Worm (Caenorhabditis elegans) whole organism, L3 larva: ENCODE measurements around the gene mlcd-1.

Source experiments
- R02D3.7 ChIP-seq: fragments of 150-350 bp; optimal IDR thresholded peaks from 2 replicates; lab custom pipeline; 2014; ENCODE audit warnings: missing biosample characterization, missing genetic modification characterization
- ZK546.5 ChIP-seq: sonication (generic microtip); optimal IDR thresholded peaks from 2 replicates; lab custom pipeline; 2017; ENCODE audit warnings: missing biosample characterization, missing genetic modification characterization
- ceh-16 ChIP-seq: sonication (generic microtip); optimal IDR thresholded peaks from 2 replicates; lab custom pipeline; 2017; ENCODE audit warnings: missing biosample characterization, missing genetic modification characterization
- ceh-28 ChIP-seq: fragments of 150-350 bp; optimal IDR thresholded peaks from 2 replicates; lab custom pipeline; 2014; ENCODE audit warnings: missing biosample characterization, missing genetic modification reagents, missing genetic modification characterization
- ceh-82 ChIP-seq: fragments of 150-350 bp; optimal IDR thresholded peaks from 2 replicates; lab custom pipeline; 2014; ENCODE audit warnings: missing biosample characterization, missing genetic modification characterization
- ceh-9 ChIP-seq: sonication (generic microtip); optimal IDR thresholded peaks from 2 replicates; lab custom pipeline; 2018; ENCODE audit warnings: missing biosample characterization, missing genetic modification characterization
- daf-12 ChIP-seq: fragments of 150-350 bp; optimal IDR thresholded peaks from 2 replicates; lab custom pipeline; 2014; ENCODE audit warnings: missing biosample characterization, missing genetic modification reagents, missing genetic modification characterization
- egl-27 ChIP-seq: sonication (generic microtip); optimal IDR thresholded peaks from 4 replicates; lab custom pipeline; 2017; ENCODE audit warnings: missing biosample characterization, missing genetic modification reagents, missing genetic modification characterization
- egl-5 ChIP-seq: fragments of 150-350 bp; optimal IDR thresholded peaks from 2 replicates; lab custom pipeline; 2017; ENCODE audit warnings: missing biosample characterization, missing genetic modification reagents, missing genetic modification characterization, inconsistent platforms
- elt-3 ChIP-seq, 3 experiments: fragments of 150-350 bp in 1 of 3; sonication (generic microtip) in 2 of 3; optimal IDR thresholded peaks; 2 replicates in 2 of 3; 4 replicates in 1 of 3; lab custom pipeline; 2014 to 2017; ENCODE audit warnings: missing biosample characterization in 3 of 3, missing genetic modification characterization in 3 of 3
- eor-1 ChIP-seq, 2 experiments: fragments of 150-350 bp; optimal IDR thresholded peaks; 2 replicates each; lab custom pipeline; 2014 to 2018; ENCODE audit warnings: missing biosample characterization in 2 of 2, missing genetic modification characterization in 2 of 2
- fkh-10 ChIP-seq: sonication (generic microtip); optimal IDR thresholded peaks from 2 replicates; lab custom pipeline; 2017; ENCODE audit warnings: missing biosample characterization, missing genetic modification reagents, missing genetic modification characterization
- fkh-2 ChIP-seq: fragments of 150-350 bp; optimal IDR thresholded peaks from 2 replicates; lab custom pipeline; 2014; ENCODE audit warnings: missing biosample characterization, missing genetic modification reagents, missing genetic modification characterization
- hmg-11 ChIP-seq: sonication (generic microtip); optimal IDR thresholded peaks from 2 replicates; lab custom pipeline; 2016; ENCODE audit warnings: missing genetic modification characterization, missing compliant biosample characterization
- jun-1 ChIP-seq: fragments of 150-350 bp; optimal IDR thresholded peaks from 2 replicates; lab custom pipeline; 2014; ENCODE audit warnings: missing biosample characterization, missing genetic modification reagents, missing genetic modification characterization
- lin-15B ChIP-seq: fragments of 150-350 bp; optimal IDR thresholded peaks from 2 replicates; lab custom pipeline; 2014; ENCODE audit warnings: missing biosample characterization, missing genetic modification characterization
- lin-39 ChIP-seq: fragments of 150-350 bp; optimal IDR thresholded peaks from 2 replicates; lab custom pipeline; 2018; ENCODE audit warnings: missing biosample characterization, missing genetic modification reagents, missing genetic modification characterization
- lsy-12 ChIP-seq: sonication (generic microtip); optimal IDR thresholded peaks from 2 replicates; lab custom pipeline; 2016; ENCODE audit warnings: mild to moderate bottlenecking, missing genetic modification characterization, missing compliant biosample characterization
- mdl-1 ChIP-seq: fragments of 150-350 bp; optimal IDR thresholded peaks from 2 replicates; lab custom pipeline; 2014; ENCODE audit warnings: missing biosample characterization, missing genetic modification characterization
- mml-1 ChIP-seq: fragments of 150-350 bp; sonication (generic microtip); optimal IDR thresholded peaks from 3 replicates; lab custom pipeline; 2014; ENCODE audit warnings: missing biosample characterization, missing genetic modification characterization
- nfya-1 ChIP-seq: sonication (generic microtip); optimal IDR thresholded peaks from 2 replicates; lab custom pipeline; 2017; ENCODE audit warnings: missing genetic modification characterization, mild to moderate bottlenecking, missing compliant biosample characterization, antibody characterized with exemption, moderate library complexity; ENCODE audit not compliant: insufficient read depth
- nhr-11 ChIP-seq: fragments of 150-350 bp; optimal IDR thresholded peaks from 2 replicates; lab custom pipeline; 2014; ENCODE audit warnings: missing biosample characterization, missing genetic modification characterization
- nhr-12 ChIP-seq: fragments of 150-350 bp; optimal IDR thresholded peaks from 2 replicates; lab custom pipeline; 2014; ENCODE audit warnings: missing biosample characterization, missing genetic modification characterization
- nhr-23 ChIP-seq: fragments of 150-350 bp; optimal IDR thresholded peaks from 2 replicates; lab custom pipeline; 2014; ENCODE audit warnings: missing biosample characterization, missing genetic modification reagents, missing genetic modification characterization
- nhr-25 ChIP-seq: sonication (generic microtip); optimal IDR thresholded peaks from 2 replicates; lab custom pipeline; 2017; ENCODE audit warnings: missing biosample characterization, missing genetic modification characterization
- nhr-28 ChIP-seq: fragments of 150-350 bp; optimal IDR thresholded peaks from 2 replicates; lab custom pipeline; 2014; ENCODE audit warnings: missing biosample characterization, missing genetic modification characterization
- nhr-43 ChIP-seq: sonication (generic microtip); optimal IDR thresholded peaks from 2 replicates; lab custom pipeline; 2016; ENCODE audit warnings: mild to moderate bottlenecking, missing genetic modification characterization, missing compliant biosample characterization; ENCODE audit not compliant: poor library complexity, severe bottlenecking
- nhr-67 ChIP-seq: fragments of 150-350 bp; optimal IDR thresholded peaks from 2 replicates; lab custom pipeline; 2014; ENCODE audit warnings: missing biosample characterization, missing genetic modification characterization
- nhr-77 ChIP-seq: fragments of 150-350 bp; optimal IDR thresholded peaks from 2 replicates; lab custom pipeline; 2014; ENCODE audit warnings: missing biosample characterization, missing genetic modification characterization
- pha-4 ChIP-seq: fragments of 150-350 bp; optimal IDR thresholded peaks from 2 replicates; lab custom pipeline; 2014; ENCODE audit warnings: missing biosample characterization, missing genetic modification reagents, missing genetic modification characterization
- pqm-1 ChIP-seq: fragments of 150-350 bp; optimal IDR thresholded peaks from 2 replicates; lab custom pipeline; 2017; ENCODE audit warnings: missing biosample characterization, missing genetic modification characterization, inconsistent platforms
- sea-2 ChIP-seq: fragments of 150-350 bp; sonication (generic microtip); optimal IDR thresholded peaks from 4 replicates; lab custom pipeline; 2014; ENCODE audit warnings: missing biosample characterization, missing genetic modification reagents, missing genetic modification characterization
- skn-1 ChIP-seq: fragments of 150-350 bp; optimal IDR thresholded peaks from 2 replicates; lab custom pipeline; 2014; ENCODE audit warnings: missing biosample characterization, missing genetic modification characterization
- snpc-4 ChIP-seq: fragments of 150-350 bp; optimal IDR thresholded peaks from 2 replicates; lab custom pipeline; 2014; ENCODE audit warnings: missing biosample characterization, missing genetic modification characterization
- unc-39 ChIP-seq: sonication (generic microtip); optimal IDR thresholded peaks from 4 replicates; lab custom pipeline; 2017; ENCODE audit warnings: missing biosample characterization, missing genetic modification characterization
- unc-62 ChIP-seq: fragments of 150-350 bp; sonication (generic microtip); optimal IDR thresholded peaks from 4 replicates; lab custom pipeline; 2014; ENCODE audit warnings: missing biosample characterization, missing genetic modification reagents, missing genetic modification characterization
- zag-1 ChIP-seq: fragments of 150-350 bp; optimal IDR thresholded peaks from 2 replicates; lab custom pipeline; 2014; ENCODE audit warnings: missing biosample characterization, missing genetic modification characterization
- ztf-11 ChIP-seq: fragments of 150-350 bp; optimal IDR thresholded peaks from 2 replicates; lab custom pipeline; 2014; ENCODE audit warnings: missing biosample characterization, missing genetic modification characterization

mlcd-1 gene

ce11 chrIII:4568030-4568429 is at the start of gene mlcd-1:
Gene mlcd-1, minus strand, starts transcription at chrIII:4568130.
- TF ChIP-seq mdl-1: no peak
- no peak for TF ChIP-seq nhr-12 (tag; lab: Kevin White, UChicago)
- TF ChIP-seq unc-62 (GFP tag; lab: Kevin White, UChicago): no peak
- no peak for TF ChIP-seq skn-1
- TF ChIP-seq unc-39 (tag; lab: Kevin White, UChicago): no peak
- no peak for TF ChIP-seq R02D3.7 (tag; lab: Kevin White, UChicago)
- no peak for TF ChIP-seq egl-27
- no peak for TF ChIP-seq ZK546.5 (tag; lab: Kevin White, UChicago)
- TF ChIP-seq nhr-25 (tag; lab: Kevin White, UChicago): no peak

ce11 chrIII:4616071-4616571 is 48.2 kb upstream of the mlcd-1 start, which contains the start of gene lips-3:
Gene lips-3, plus strand, starts transcription at chrIII:4616528.
- TF ChIP-seq nhr-25 (tag; lab: Kevin White, UChicago) (peak; percentile 77), nhr-77 (tag; lab: Kevin White, UChicago) (no peak)

DNA sequence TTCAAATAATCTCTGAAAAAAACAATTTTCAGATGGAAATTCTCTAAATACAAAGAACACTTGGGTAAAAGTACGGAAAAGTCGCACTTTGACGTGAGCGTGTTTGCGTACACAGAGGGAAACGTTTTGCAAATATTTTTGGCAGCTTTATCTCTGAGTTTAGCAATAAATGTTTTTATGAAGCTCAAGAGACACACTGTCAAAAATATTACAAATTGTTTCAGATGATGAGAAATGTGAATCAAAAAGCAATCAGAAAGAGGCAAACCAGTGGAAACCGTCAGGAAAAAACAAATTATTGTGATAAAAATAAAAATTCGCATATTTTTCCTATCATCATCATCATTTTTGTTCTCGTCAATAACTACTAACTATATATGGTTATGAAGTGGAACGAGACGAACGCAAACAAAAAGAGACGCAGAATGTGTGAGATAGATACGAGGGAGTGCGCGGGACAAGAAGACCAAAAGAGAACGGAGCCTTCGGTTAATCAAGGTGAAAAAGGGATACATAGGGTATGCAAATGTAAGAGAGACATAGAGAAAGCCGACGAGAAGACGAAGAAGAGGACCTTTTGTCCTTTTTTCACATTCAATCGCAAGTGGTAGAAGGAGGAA is 44.5 kb upstream of the mlcd-1 start, which contains the start of gene sel-2:
Gene sel-2, minus strand, starts transcription at position 51 of the 620 bp plus-strand sequence.
- TF ChIP-seq nfya-1 (tag; lab: Kevin White, UChicago): peak; percentile 36
- no peak for TF ChIP-seq nhr-28 (tag; lab: Kevin White, UChicago)
- TF ChIP-seq snpc-4 (tag; lab: Kevin White, UChicago): peak; percentile 65
- TF ChIP-seq pha-4 (tag; lab: Kevin White, UChicago): peak; percentile 57
- TF ChIP-seq unc-62 (GFP tag; lab: Kevin White, UChicago): no peak
- peak; percentile 0 for TF ChIP-seq lin-15B
- TF ChIP-seq nhr-25 (tag; lab: Kevin White, UChicago): peak; percentile 39
- peak; percentile 61 for TF ChIP-seq hmg-11

DNA sequence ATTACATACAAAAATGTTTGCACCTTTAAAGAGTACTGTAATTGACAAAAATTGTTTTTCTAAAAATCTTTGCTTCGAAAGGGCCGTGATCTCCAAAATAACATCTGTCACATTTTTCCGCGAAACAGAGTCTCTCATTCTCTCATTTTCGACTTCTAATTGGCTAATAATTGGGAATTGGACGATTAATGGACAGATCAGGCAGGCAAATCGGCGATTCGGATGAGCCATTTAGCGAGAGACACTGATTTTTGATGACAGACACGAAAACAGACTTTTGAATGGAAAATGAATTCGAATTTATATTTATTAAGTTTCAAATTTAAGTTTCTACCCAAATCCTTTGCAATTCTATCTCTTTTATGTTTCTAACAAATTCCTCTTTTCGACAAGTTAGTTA is 35.9 kb upstream of the mlcd-1 start:
- TF ChIP-seq egl-5 (tag; lab: Kevin White, UChicago) (peak; percentile 93), ceh-82 (tag; lab: Kevin White, UChicago) (no peak), fkh-10 (no peak)

ce11 chrIII:4601286-4601685 is 33.4 kb upstream of the mlcd-1 start:
- TF ChIP-seq nhr-11 (tag; lab: Kevin White, UChicago): no peak
- TF ChIP-seq nhr-23: no peak
- no peak for TF ChIP-seq ceh-28
- no peak for TF ChIP-seq lin-15B
- TF ChIP-seq nhr-43 (tag; lab: Kevin White, UChicago): no peak
- TF ChIP-seq nhr-28 (tag; lab: Kevin White, UChicago): no peak
- no peak for TF ChIP-seq ZK546.5 (tag; lab: Kevin White, UChicago)
- no peak for TF ChIP-seq fkh-10
- TF ChIP-seq ceh-82 (tag; lab: Kevin White, UChicago): no peak
- TF ChIP-seq ceh-16 (tag; lab: Kevin White, UChicago): no peak
- no peak for TF ChIP-seq lsy-12 (tag; lab: Kevin White, UChicago)
- no peak for TF ChIP-seq lin-39 (tag; lab: Kevin White, UChicago)
- no peak for TF ChIP-seq mdl-1
- TF ChIP-seq unc-62 (GFP tag; lab: Kevin White, UChicago): no peak
- TF ChIP-seq daf-12 (tag; lab: Kevin White, UChicago): no peak
- TF ChIP-seq sea-2 (GFP tag; lab: Kevin White, UChicago): no peak
- TF ChIP-seq unc-39 (tag; lab: Kevin White, UChicago): no peak
- no peak for TF ChIP-seq ztf-11 (tag; lab: Kevin White, UChicago)
- TF ChIP-seq skn-1: no peak
- no peak for TF ChIP-seq eor-1 (tag; optimal IDR thresholded peaks at IDR 0.05; lab: Kevin White, UChicago)
- TF ChIP-seq, all 47 proteins: peak for 0

DNA sequence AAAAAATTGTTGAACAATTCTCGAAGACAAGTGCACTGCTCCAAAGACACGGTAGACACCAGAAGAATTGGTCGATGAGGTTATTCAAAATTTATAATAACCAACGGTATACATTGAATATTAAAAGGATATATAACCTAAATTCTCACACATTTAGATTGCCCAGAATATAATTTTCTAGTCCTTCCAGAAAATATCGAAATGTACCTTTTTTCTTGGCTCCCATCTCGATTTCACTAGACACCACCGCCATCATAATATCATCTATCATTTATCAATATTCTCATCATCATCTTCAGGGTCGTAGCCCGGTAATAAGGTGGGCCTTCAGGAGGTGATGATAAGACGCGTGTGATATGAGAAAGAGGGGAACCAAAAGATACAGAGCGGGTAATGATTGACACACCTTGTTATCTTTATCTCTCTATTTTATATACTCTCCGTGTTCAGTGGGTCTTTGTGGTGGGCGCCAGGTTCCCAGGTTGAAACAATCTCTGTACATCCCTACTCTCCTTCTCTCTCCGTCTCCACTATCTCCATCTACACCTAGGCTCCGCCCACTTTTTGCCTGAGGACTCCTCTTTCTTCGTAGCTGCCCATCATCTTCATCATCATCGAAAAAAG is 32.3 kb upstream of the mlcd-1 start, which contains the start of gene mab-21:
Gene mab-21, plus strand, starts transcription at position 615 of the 624 bp plus-strand sequence.
- TF ChIP-seq R02D3.7 (tag; lab: Kevin White, UChicago) (no peak), egl-5 (tag; lab: Kevin White, UChicago) (no peak), fkh-2 (no peak), hmg-11 (no peak), nhr-25 (tag; lab: Kevin White, UChicago) (peak; percentile 5), unc-62 (GFP tag; lab: Kevin White, UChicago) (no peak), elt-3 (tag; optimal IDR thresholded peaks at IDR 0.05; lab: Kevin White, UChicago) (peak in 1 of 3 experiments; percentile 34), mml-1 (tag; lab: Kevin White, UChicago) (no peak), snpc-4 (tag; lab: Kevin White, UChicago) (no peak), ztf-11 (tag; lab: Kevin White, UChicago) (no peak), pqm-1 (no peak), lsy-12 (tag; lab: Kevin White, UChicago) (no peak), ceh-16 (tag; lab: Kevin White, UChicago) (no peak), nhr-23 (peak; percentile 0), ceh-9 (tag; lab: Kevin White, UChicago) (no peak), jun-1 (no peak), nhr-67 (tag; lab: Kevin White, UChicago) (no peak), zag-1 (tag; lab: Kevin White, UChicago) (no peak)
